Worm (Caenorhabditis elegans) whole organism, young adult: ENCODE results near the gene F15E6.10.

Experiments used
- B0035.1 ChIP-seq: sonication (generic microtip); optimal IDR thresholded peaks from 2 replicates; lab custom pipeline; 2016; ENCODE audit warnings: missing genetic modification characterization, mild to moderate bottlenecking, missing compliant biosample characterization, missing genotype, missing genetic modification reagents
- D2030.7 ChIP-seq: fragments of 200-800 bp; sonication (Bioruptor generic); IDR thresholded peaks from 2 replicates; pipeline ENCODE4 v1.3.6; 2022; ENCODE audit warnings: missing genetic modification reagents, missing genetic modification characterization, missing compliant biosample characterization
- F22D6.2 ChIP-seq: sonication (generic microtip); optimal IDR thresholded peaks from 2 replicates; lab custom pipeline; 2016; ENCODE audit warnings: mild to moderate bottlenecking, missing genetic modification characterization, missing compliant biosample characterization
- F33H1.4 ChIP-seq: fragments of 200-800 bp; sonication (Bioruptor generic); IDR thresholded peaks from 2 replicates; pipeline ENCODE4 v1.3.6; 2022; ENCODE audit warnings: missing genetic modification reagents, missing genetic modification characterization, missing compliant biosample characterization
- F49E8.2 ChIP-seq: sonication (generic microtip); optimal IDR thresholded peaks from 3 replicates; lab custom pipeline; 2017; ENCODE audit warnings: missing genetic modification characterization, mild to moderate bottlenecking, missing compliant biosample characterization, antibody characterized with exemption, moderate library complexity; ENCODE audit not compliant: insufficient read depth
- F55B11.4 ChIP-seq: sonication (generic microtip); optimal IDR thresholded peaks from 2 replicates; lab custom pipeline; 2016; ENCODE audit warnings: missing compliant biosample characterization, missing genetic modification characterization, borderline replicate concordance; ENCODE audit not compliant: insufficient read depth
- F57A8.1 ChIP-seq: fragments of 200-800 bp; sonication (Bioruptor generic); optimal IDR thresholded peaks from 2 replicates; lab custom pipeline; 2018; ENCODE audit warnings: mild to moderate bottlenecking, missing genetic modification characterization, moderate library complexity, missing compliant biosample characterization
- F57C9.4 ChIP-seq: sonication (generic microtip); optimal IDR thresholded peaks from 2 replicates; lab custom pipeline; 2017; ENCODE audit warnings: mild to moderate bottlenecking, missing genetic modification characterization, missing compliant biosample characterization
- K11D2.4 ChIP-seq: fragments of 200-800 bp; sonication (Bioruptor generic); IDR thresholded peaks from 2 replicates; pipeline ENCODE4 v1.3.6; 2022; ENCODE audit warnings: missing genetic modification reagents, missing genetic modification characterization, missing compliant biosample characterization
- T07F8.4 ChIP-seq: sonication (generic microtip); optimal IDR thresholded peaks from 2 replicates; lab custom pipeline; 2016; ENCODE audit warnings: mild to moderate bottlenecking, missing genetic modification characterization, moderate library complexity, missing compliant biosample characterization
- T26A5.8 ChIP-seq: sonication (generic microtip); optimal IDR thresholded peaks from 2 replicates; lab custom pipeline; 2016; ENCODE audit warnings: missing genetic modification characterization, missing compliant biosample characterization
- Y53G8AR.9 ChIP-seq: fragments of 200-800 bp; sonication (Bioruptor generic); conservative IDR thresholded peaks from 2 replicates; pipeline ENCODE4 v1.3.6; 2022; ENCODE audit warnings: missing genetic modification reagents, missing genetic modification characterization, missing compliant biosample characterization
- Y79H2A.3 ChIP-seq: fragments of 200-800 bp; sonication (Bioruptor generic); conservative IDR thresholded peaks from 2 replicates; pipeline ENCODE4 v1.3.6; 2022; ENCODE audit warnings: missing genetic modification reagents, missing genetic modification characterization, missing compliant biosample characterization
- Y95B8A.8 ChIP-seq: fragments of 200-800 bp; sonication (Bioruptor generic); IDR thresholded peaks from 2 replicates; pipeline ENCODE4 v1.3.6; 2022; ENCODE audit warnings: missing genetic modification reagents, missing genetic modification characterization, missing compliant biosample characterization
- ZK185.1 ChIP-seq: sonication (generic microtip); optimal IDR thresholded peaks from 2 replicates; lab custom pipeline; 2016; ENCODE audit warnings: mild to moderate bottlenecking, missing genetic modification characterization, missing compliant biosample characterization; ENCODE audit not compliant: poor library complexity, severe bottlenecking
- aptf-2 ChIP-seq: fragments of 200-800 bp; sonication (Bioruptor generic); conservative IDR thresholded peaks from 2 replicates; pipeline ENCODE4 v1.3.6; 2022; ENCODE audit warnings: missing genetic modification reagents, missing genetic modification characterization, missing compliant biosample characterization
- athp-1 ChIP-seq: sonication (generic microtip); optimal IDR thresholded peaks from 2 replicates; lab custom pipeline; 2017; ENCODE audit warnings: mild to moderate bottlenecking, missing genetic modification characterization, missing compliant biosample characterization
- attf-6 ChIP-seq: fragments of 200-800 bp; sonication (Bioruptor generic); IDR thresholded peaks from 2 replicates; pipeline ENCODE4 v1.3.6; 2022; ENCODE audit warnings: missing genetic modification reagents, missing genetic modification characterization, missing compliant biosample characterization
- bed-2 ChIP-seq: fragments of 200-800 bp; sonication (Bioruptor generic); IDR thresholded peaks from 2 replicates; pipeline ENCODE4 v1.3.6; 2022; ENCODE audit warnings: missing genetic modification reagents, missing genetic modification characterization, missing compliant biosample characterization
- cebp-2 ChIP-seq: fragments of 200-800 bp; sonication (Bioruptor generic); IDR thresholded peaks from 2 replicates; pipeline ENCODE4 v1.3.6; 2022; ENCODE audit warnings: missing genetic modification characterization, missing compliant biosample characterization
- ceh-27 ChIP-seq: fragments of 200-800 bp; sonication (Bioruptor generic); optimal IDR thresholded peaks from 2 replicates; lab custom pipeline; 2018; ENCODE audit warnings: mild to moderate bottlenecking, missing genetic modification characterization, moderate library complexity, missing compliant biosample characterization
- ceh-40 ChIP-seq: fragments of 200-800 bp; sonication (Bioruptor generic); IDR thresholded peaks from 2 replicates; pipeline ENCODE4 v1.3.6; 2022; ENCODE audit warnings: missing genetic modification characterization, missing compliant biosample characterization
- ceh-91 ChIP-seq: fragments of 200-800 bp; sonication (Bioruptor generic); IDR thresholded peaks from 2 replicates; pipeline ENCODE4 v1.3.6; 2022; ENCODE audit warnings: missing genetic modification reagents, missing genetic modification characterization, missing compliant biosample characterization
- chd-7 ChIP-seq: sonication (generic microtip); optimal IDR thresholded peaks from 2 replicates; lab custom pipeline; 2016; ENCODE audit warnings: mild to moderate bottlenecking, missing genetic modification characterization, moderate library complexity, missing compliant biosample characterization
- dox-1 ChIP-seq: fragments of 200-800 bp; sonication (Bioruptor generic); IDR thresholded peaks from 2 replicates; pipeline ENCODE4 v1.3.6; 2022; ENCODE audit warnings: missing genetic modification reagents, missing genetic modification characterization, missing compliant biosample characterization
- dpff-1 ChIP-seq: sonication (generic microtip); optimal IDR thresholded peaks from 2 replicates; lab custom pipeline; 2017; ENCODE audit warnings: mild to moderate bottlenecking, missing genetic modification characterization, missing compliant biosample characterization
- egl-18 ChIP-seq: fragments of 200-800 bp; sonication (Bioruptor generic); IDR thresholded peaks from 2 replicates; pipeline ENCODE4 v1.3.6; 2022; ENCODE audit warnings: missing genetic modification reagents, missing genetic modification characterization, missing compliant biosample characterization
- egrh-3 ChIP-seq: fragments of 200-800 bp; sonication (Bioruptor generic); IDR thresholded peaks from 2 replicates; pipeline ENCODE4 v1.3.6; 2022; ENCODE audit warnings: missing genetic modification reagents, missing genetic modification characterization, missing compliant biosample characterization
- ekl-4 ChIP-seq: fragments of 200-800 bp; sonication (Bioruptor generic); IDR thresholded peaks from 2 replicates; pipeline ENCODE4 v1.3.6; 2022; ENCODE audit warnings: missing genetic modification reagents, missing genetic modification characterization, missing compliant biosample characterization
- fkh-3 ChIP-seq: sonication (generic microtip); optimal IDR thresholded peaks from 2 replicates; lab custom pipeline; 2016; ENCODE audit warnings: mild to moderate bottlenecking, missing genetic modification characterization, missing compliant biosample characterization
- hlh-26 ChIP-seq: fragments of 200-800 bp; sonication (Bioruptor generic); conservative IDR thresholded peaks from 2 replicates; pipeline ENCODE4 v1.3.6; 2022; ENCODE audit warnings: missing genetic modification reagents, missing genetic modification characterization, missing compliant biosample characterization
- hrde-1 ChIP-seq: sonication (generic microtip); optimal IDR thresholded peaks from 2 replicates; lab custom pipeline; 2016; ENCODE audit warnings: missing genetic modification characterization, mild to moderate bottlenecking, missing compliant biosample characterization, moderate library complexity, missing genotype, missing genetic modification reagents, borderline replicate concordance
- let-526 ChIP-seq: fragments of 200-800 bp; sonication (Bioruptor generic); IDR thresholded peaks from 2 replicates; pipeline ENCODE4 v1.3.6; 2022; ENCODE audit warnings: missing genetic modification reagents, missing genetic modification characterization, missing compliant biosample characterization
- madf-8 ChIP-seq: fragments of 200-800 bp; sonication (Bioruptor generic); conservative IDR thresholded peaks from 2 replicates; pipeline ENCODE4 v1.3.6; 2022; ENCODE audit warnings: missing genetic modification reagents, missing genetic modification characterization, missing compliant biosample characterization
- pha-4 ChIP-seq: fragments of 150-350 bp; sonication (generic microtip); optimal IDR thresholded peaks from 2 replicates; lab custom pipeline; 2014; ENCODE audit warnings: missing biosample characterization, missing genetic modification reagents, missing genetic modification characterization
- rec-8 ChIP-seq, 2 experiments: sonication (generic microtip); optimal IDR thresholded peaks; 2 replicates each; lab custom pipeline; 2016; ENCODE audit warnings: mild to moderate bottlenecking in 2 of 2, missing genetic modification characterization in 2 of 2, missing genetic modification reagents in 2 of 2, missing genotype in 2 of 2, missing biosample characterization in 1 of 2, missing compliant biosample characterization in 1 of 2, moderate library complexity in 1 of 2
- rpc-1 ChIP-seq, 2 experiments: fragments of 150-350 bp in 1 of 2; sonication (generic microtip) in 1 of 2; optimal IDR thresholded peaks; 2 replicates each; lab custom pipeline; 2014 to 2018; ENCODE audit warnings: missing biosample characterization in 1 of 2, missing genetic modification characterization in 1 of 2, missing genetic modification reagents in 1 of 2, missing genotype in 1 of 2
- sea-2 ChIP-seq: fragments of 200-800 bp; sonication (Bioruptor generic); IDR thresholded peaks from 2 replicates; pipeline ENCODE4 v1.3.6; 2022; ENCODE audit warnings: missing genetic modification characterization, missing compliant biosample characterization
- snpc-1.3 ChIP-seq: sonication (generic microtip); optimal IDR thresholded peaks from 2 replicates; lab custom pipeline; 2017; ENCODE audit warnings: missing genetic modification characterization, mild to moderate bottlenecking, missing compliant biosample characterization, antibody characterized with exemption, moderate library complexity, missing genotype, missing genetic modification reagents; ENCODE audit not compliant: insufficient read depth
- sptf-2 ChIP-seq: fragments of 200-800 bp; sonication (Bioruptor generic); optimal IDR thresholded peaks from 2 replicates; lab custom pipeline; 2018; ENCODE audit warnings: mild to moderate bottlenecking, missing genetic modification characterization, missing compliant biosample characterization
- unc-62 ChIP-seq: fragments of 150-350 bp; optimal IDR thresholded peaks from 2 replicates; lab custom pipeline; 2014; ENCODE audit warnings: missing biosample characterization, missing genetic modification reagents, missing genetic modification characterization
- zfh-2 ChIP-seq: fragments of 200-800 bp; sonication (Bioruptor generic); conservative IDR thresholded peaks from 2 replicates; pipeline ENCODE4 v1.3.6; 2022; ENCODE audit warnings: missing genetic modification reagents, missing genetic modification characterization, missing compliant biosample characterization
- ztf-22 ChIP-seq: fragments of 200-800 bp; sonication (Bioruptor generic); optimal IDR thresholded peaks from 2 replicates; lab custom pipeline; 2018; ENCODE audit warnings: mild to moderate bottlenecking, missing genetic modification characterization, moderate library complexity, missing compliant biosample characterization
- ztf-25 ChIP-seq: fragments of 200-800 bp; sonication (Bioruptor generic); IDR thresholded peaks from 2 replicates; pipeline ENCODE4 v1.3.6; 2022; ENCODE audit warnings: missing genetic modification reagents, missing genetic modification characterization, missing compliant biosample characterization
- ztf-26 ChIP-seq: sonication (generic microtip); optimal IDR thresholded peaks from 2 replicates; lab custom pipeline; 2017; ENCODE audit warnings: missing genetic modification characterization, missing compliant biosample characterization
- ztf-28 ChIP-seq: fragments of 200-800 bp; sonication (Bioruptor generic); IDR thresholded peaks from 2 replicates; pipeline ENCODE4 v1.3.6; 2022; ENCODE audit warnings: missing genetic modification reagents, missing genetic modification characterization, missing compliant biosample characterization

F15E6.10 gene

DNA sequence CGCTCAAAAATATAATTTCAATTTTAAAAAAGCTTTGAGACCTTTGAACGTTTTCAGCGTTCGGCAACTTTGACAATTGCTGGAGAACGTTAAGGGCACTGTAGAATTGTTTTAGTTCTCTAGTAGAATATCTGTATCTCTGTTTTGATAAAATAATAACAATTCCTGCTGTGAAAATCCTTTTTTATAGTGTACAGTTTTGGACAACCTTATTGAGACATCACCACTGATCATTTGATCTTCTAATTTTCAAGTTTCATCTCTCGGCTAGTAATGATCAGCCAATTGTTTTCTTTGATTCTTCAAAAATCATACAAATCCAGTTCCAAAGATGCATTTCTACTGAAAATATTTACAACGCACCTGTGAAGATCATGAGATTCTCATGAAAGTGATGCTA, at the start of gene F15E6.10:
F15E6.10 (plus strand) TSS at position 301 of the 400 bp plus-strand sequence.
- TF ChIP-seq ceh-91 (no peak), ZK185.1 (tag; lab: Kevin White, UChicago) (no peak), zfh-2 (GFP tag; lab: Robert Waterston, UW) (no peak), F22D6.2 (tag; lab: Kevin White, UChicago) (no peak), pha-4 (tag; lab: Kevin White, UChicago) (no peak), D2030.7 (no peak)

DNA sequence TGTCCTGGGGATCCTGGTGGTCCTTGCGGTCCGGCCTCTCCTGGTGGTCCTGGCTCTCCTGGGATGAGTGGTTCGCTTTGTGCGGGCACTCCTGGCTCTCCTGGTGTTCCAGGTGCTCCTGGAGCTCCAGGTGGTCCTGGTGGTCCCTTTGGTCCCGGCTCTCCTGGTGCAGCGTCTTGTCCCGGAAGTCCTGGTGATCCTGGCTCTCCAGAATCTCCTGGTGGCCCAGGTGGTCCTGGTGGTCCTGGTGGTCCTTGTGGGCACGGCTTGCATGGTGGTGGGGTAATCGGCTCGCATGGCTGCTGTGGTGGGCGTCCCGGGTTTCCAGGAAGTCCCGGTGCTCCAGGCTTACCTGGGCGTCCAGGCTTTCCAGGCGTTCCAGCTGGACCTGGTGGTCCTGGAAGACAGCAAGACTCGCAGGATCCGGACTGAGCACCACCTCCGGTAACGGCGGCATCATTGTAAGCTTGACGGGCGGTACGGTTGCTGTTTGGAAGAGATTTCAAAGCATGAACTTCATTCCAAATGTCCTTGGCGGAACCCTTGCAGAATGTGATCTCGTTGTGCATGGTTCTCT, 48.8 kb upstream of the F15E6.10 start:
- no peak for TF ChIP-seq rec-8 (tag; optimal IDR thresholded peaks at IDR 0.05; lab: Kevin White, UChicago)
- TF ChIP-seq hlh-26 (GFP tag; lab: Robert Waterston, UW): no peak
- TF ChIP-seq ceh-40: no peak
- TF ChIP-seq ztf-25 (GFP tag; lab: Robert Waterston, UW): no peak
- no peak for TF ChIP-seq rpc-1 (optimal IDR thresholded peaks at IDR 0.05; lab: Kevin White, UChicago)
- TF ChIP-seq rpc-1 (tag; optimal IDR thresholded peaks at IDR 0.05; lab: Kevin White, UChicago): no peak
- peak; percentile 5 for TF ChIP-seq sptf-2 (GFP tag; lab: Kevin White, UChicago)
- peak; percentile 91 for TF ChIP-seq zfh-2 (GFP tag; lab: Robert Waterston, UW)
- no peak for TF ChIP-seq athp-1 (tag; lab: Kevin White, UChicago)
- no peak for TF ChIP-seq Y79H2A.3
- no peak for TF ChIP-seq dpff-1
- TF ChIP-seq B0035.1 (tag; lab: Kevin White, UChicago): no peak
- TF ChIP-seq dox-1: 0 out of 2 replicates have a peak, but pooled peaks have one; percentile 29
- TF ChIP-seq egl-18 (GFP tag; lab: Robert Waterston, UW): no peak
- no peak for TF ChIP-seq ztf-28 (GFP tag; lab: Robert Waterston, UW)
- TF ChIP-seq unc-62 (GFP tag; lab: Kevin White, UChicago): no peak
- no peak for TF ChIP-seq T26A5.8
- TF ChIP-seq egrh-3 (GFP tag; lab: Robert Waterston, UW): peak; percentile 94
- TF ChIP-seq F55B11.4 (tag; lab: Kevin White, UChicago): no peak
- TF ChIP-seq F57C9.4 (tag; lab: Kevin White, UChicago): no peak
- TF ChIP-seq T07F8.4 (tag; lab: Kevin White, UChicago): no peak
- TF ChIP-seq madf-8: no peak
- TF ChIP-seq F49E8.2 (tag; lab: Kevin White, UChicago): no peak
- no peak for TF ChIP-seq snpc-1.3 (tag; lab: Kevin White, UChicago)
- no peak for TF ChIP-seq Y53G8AR.9 (GFP tag; lab: Robert Waterston, UW)
- TF ChIP-seq F33H1.4 (GFP tag; lab: Robert Waterston, UW): no peak
- no peak for TF ChIP-seq hrde-1
- no peak for TF ChIP-seq ekl-4 (GFP tag; lab: Robert Waterston, UW)
- TF ChIP-seq let-526 (GFP tag; lab: Robert Waterston, UW): 0 out of 2 replicates have a peak, but pooled peaks have one; percentile 18
- TF ChIP-seq F57A8.1 (GFP tag; lab: Kevin White, UChicago): no peak
- TF ChIP-seq K11D2.4 (GFP tag; lab: Robert Waterston, UW): no peak
- TF ChIP-seq, all 124 proteins: peak for 5

DNA sequence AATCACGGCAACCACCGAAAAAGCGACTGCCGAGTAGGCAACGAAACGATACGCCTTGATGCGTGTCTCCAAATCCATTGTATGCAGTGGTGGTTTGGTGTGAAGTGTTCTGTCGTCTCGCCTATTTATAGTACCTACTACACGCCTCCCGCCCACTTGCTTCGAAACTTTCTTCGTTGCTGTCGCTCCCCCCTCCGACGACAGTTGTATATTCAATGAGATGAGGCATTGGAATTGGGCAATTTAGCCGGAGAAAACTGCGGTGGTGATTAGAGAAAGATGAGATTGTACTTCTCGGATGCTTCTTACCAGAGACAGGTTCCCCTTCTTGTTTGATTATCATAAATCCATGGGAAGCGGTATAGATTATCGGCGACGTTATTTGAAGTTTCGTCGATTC, 48.2 kb upstream of the F15E6.10 start, which contains the start of gene col-34:
col-34 (minus strand) TSS at position 101 of the 400 bp plus-strand sequence.
- TF ChIP-seq fkh-3 (tag; lab: Kevin White, UChicago): no peak
- no peak for TF ChIP-seq chd-7 (tag; lab: Kevin White, UChicago)
- TF ChIP-seq cebp-2 (GFP tag; lab: Robert Waterston, UW): no peak
- TF ChIP-seq dox-1: no peak
- TF ChIP-seq bed-2 (GFP tag; lab: Robert Waterston, UW): no peak
- no peak for TF ChIP-seq aptf-2
- no peak for TF ChIP-seq ceh-27 (GFP tag; lab: Kevin White, UChicago)
- no peak for TF ChIP-seq sea-2 (GFP tag; lab: Robert Waterston, UW)
- TF ChIP-seq ztf-22 (GFP tag; lab: Kevin White, UChicago): no peak
- TF ChIP-seq ztf-26: no peak
- TF ChIP-seq attf-6 (GFP tag; lab: Robert Waterston, UW): no peak
- TF ChIP-seq Y95B8A.8 (GFP tag; lab: Robert Waterston, UW): no peak
- no peak for TF ChIP-seq hrde-1
